Fruit fly (Drosophila melanogaster) whole organism, prepupa: ENCODE results near the gene CG3191.
A peak's percentile ranks its signal among the peaks of the same experiment; 100 is the strongest.

Source experiments
- CG10631 ChIP-seq: fragments of 200-800 bp; sonication (Bioruptor generic); optimal IDR thresholded peaks from 2 replicates; lab custom pipeline; 2016; ENCODE audit warnings: missing biosample characterization, missing genetic modification characterization
- CG10669 ChIP-seq: fragments of 200-800 bp; sonication (Bioruptor generic); optimal IDR thresholded peaks from 3 replicates; lab custom pipeline; 2018; ENCODE audit warnings: missing biosample characterization, mild to moderate bottlenecking, missing genetic modification characterization, moderate library complexity
- CG11762 ChIP-seq: fragments of 200-800 bp; sonication (Bioruptor generic); optimal IDR thresholded peaks from 3 replicates; lab custom pipeline; 2016; ENCODE audit warnings: missing biosample characterization, missing genetic modification characterization; ENCODE audit not compliant: insufficient read depth
- CG11902 ChIP-seq: fragments of 200-800 bp; sonication (Bioruptor generic); optimal IDR thresholded peaks from 3 replicates; lab custom pipeline; 2016; ENCODE audit warnings: missing biosample characterization, missing genetic modification characterization
- CG15336 ChIP-seq: fragments of 200-800 bp; sonication (Bioruptor generic); IDR thresholded peaks from 2 replicates; pipeline ENCODE4 v1.3.6; 2022; ENCODE audit warnings: missing biosample characterization, missing genetic modification characterization
- CG1621 ChIP-seq: fragments of 200-800 bp; sonication (Bioruptor generic); optimal IDR thresholded peaks from 3 replicates; lab custom pipeline; 2018; ENCODE audit warnings: missing biosample characterization, mild to moderate bottlenecking, missing genetic modification characterization
- CG16779 ChIP-seq: fragments of 200-800 bp; sonication (Bioruptor generic); optimal IDR thresholded peaks from 3 replicates; lab custom pipeline; 2017; ENCODE audit warnings: missing biosample characterization, mild to moderate bottlenecking, missing genetic modification characterization
- CG3032 ChIP-seq: fragments of 200-800 bp; optimal IDR thresholded peaks from 2 replicates; lab custom pipeline; 2019; ENCODE audit warnings: missing biosample characterization, mild to moderate bottlenecking, missing genetic modification characterization, moderate library complexity
- CG31627 ChIP-seq: fragments of 200-800 bp; sonication (Bioruptor generic); optimal IDR thresholded peaks from 3 replicates; lab custom pipeline; 2016; ENCODE audit warnings: missing biosample characterization, missing genetic modification characterization
- CG32006 ChIP-seq: fragments of 200-800 bp; sonication (Bioruptor generic); optimal IDR thresholded peaks from 3 replicates; lab custom pipeline; 2017; ENCODE audit warnings: missing biosample characterization, mild to moderate bottlenecking, missing genetic modification characterization
- CG3919 ChIP-seq: fragments of 200-800 bp; sonication (Bioruptor generic); optimal IDR thresholded peaks from 3 replicates; lab custom pipeline; 2016; ENCODE audit warnings: missing biosample characterization, missing genetic modification characterization
- CG4318 ChIP-seq: fragments of 200-800 bp; sonication (Bioruptor generic); optimal IDR thresholded peaks from 3 replicates; lab custom pipeline; 2017; ENCODE audit warnings: missing biosample characterization, mild to moderate bottlenecking, missing genetic modification characterization
- CG6276 ChIP-seq: fragments of 200-800 bp; sonication (Bioruptor generic); optimal IDR thresholded peaks from 2 replicates; lab custom pipeline; 2017; ENCODE audit warnings: missing biosample characterization, mild to moderate bottlenecking, missing genetic modification characterization
- CG6808 ChIP-seq: fragments of 200-800 bp; sonication (Bioruptor generic); optimal IDR thresholded peaks from 3 replicates; lab custom pipeline; 2017; ENCODE audit warnings: missing biosample characterization, missing genetic modification characterization, mild to moderate bottlenecking, moderate library complexity, missing genetic modification reagents
- CG6854 ChIP-seq: fragments of 200-800 bp; sonication (Bioruptor generic); optimal IDR thresholded peaks from 2 replicates; lab custom pipeline; 2017; ENCODE audit warnings: missing biosample characterization, mild to moderate bottlenecking, missing genetic modification characterization
- CG7368 ChIP-seq: fragments of 200-800 bp; sonication (Bioruptor generic); optimal IDR thresholded peaks from 3 replicates; lab custom pipeline; 2016; ENCODE audit warnings: missing biosample characterization, missing genetic modification characterization
- CG8119 ChIP-seq: fragments of 200-800 bp; sonication (Bioruptor generic); IDR thresholded peaks from 3 replicates; pipeline ENCODE4 v1.3.6; 2022; ENCODE audit warnings: missing biosample characterization, missing genetic modification characterization
- CG8632 ChIP-seq: fragments of 200-800 bp; sonication (Bioruptor generic); optimal IDR thresholded peaks from 3 replicates; lab custom pipeline; 2016; ENCODE audit warnings: missing biosample characterization, missing genetic modification characterization
- CG9139 ChIP-seq: fragments of 200-800 bp; sonication (Bioruptor generic); optimal IDR thresholded peaks from 3 replicates; lab custom pipeline; 2017; ENCODE audit warnings: missing biosample characterization, mild to moderate bottlenecking, missing genetic modification characterization
- Eip75B ChIP-seq: fragments of 200-800 bp; sonication (Bioruptor generic); optimal IDR thresholded peaks from 3 replicates; lab custom pipeline; 2016; ENCODE audit warnings: missing biosample characterization, missing genetic modification characterization
- Eip78C ChIP-seq: fragments of 200-800 bp; sonication (Bioruptor generic); peaks from one replicate; lab custom pipeline; 2016; ENCODE audit warnings: missing biosample characterization, missing genetic modification characterization
- Eip93F ChIP-seq: fragments of 200-800 bp; sonication (Bioruptor generic); optimal IDR thresholded peaks from 2 replicates; lab custom pipeline; 2016; ENCODE audit warnings: missing biosample characterization, mild to moderate bottlenecking, missing genetic modification characterization
- Gug ChIP-seq: fragments of 200-800 bp; sonication (Bioruptor generic); IDR thresholded peaks from 2 replicates; pipeline ENCODE4 v1.3.6; 2022; ENCODE audit warnings: missing biosample characterization, missing genetic modification characterization
- Hr38 ChIP-seq: sonication (Bioruptor generic); optimal IDR thresholded peaks from 2 replicates; lab custom pipeline; 2016; ENCODE audit warnings: missing biosample characterization, missing genetic modification characterization
- Hr39 ChIP-seq: fragments of 200-800 bp; sonication (Bioruptor generic); optimal IDR thresholded peaks from 2 replicates; lab custom pipeline; 2016; ENCODE audit warnings: missing biosample characterization, missing genetic modification characterization
- Lpt ChIP-seq: fragments of 200-800 bp; sonication (Bioruptor generic); optimal IDR thresholded peaks from 3 replicates; lab custom pipeline; 2016; ENCODE audit warnings: missing biosample characterization, missing genetic modification characterization
- Met ChIP-seq: fragments of 200-800 bp; sonication (Bioruptor generic); optimal IDR thresholded peaks from 3 replicates; lab custom pipeline; 2016; ENCODE audit warnings: missing biosample characterization, missing genetic modification characterization
- Smox ChIP-seq: fragments of 200-800 bp; sonication (Bioruptor generic); optimal IDR thresholded peaks from 3 replicates; lab custom pipeline; 2016; ENCODE audit warnings: missing biosample characterization, missing genetic modification characterization
- Sox102F ChIP-seq: fragments of 200-800 bp; sonication (Bioruptor generic); optimal IDR thresholded peaks from 2 replicates; lab custom pipeline; 2016; ENCODE audit warnings: missing biosample characterization, mild to moderate bottlenecking, missing genetic modification characterization
- Sox14 ChIP-seq: fragments of 200-800 bp; sonication (Bioruptor generic); optimal IDR thresholded peaks from 3 replicates; lab custom pipeline; 2016; ENCODE audit warnings: missing biosample characterization, missing genetic modification characterization
- Sox15 ChIP-seq: fragments of 200-800 bp; sonication (Bioruptor generic); optimal IDR thresholded peaks from 3 replicates; lab custom pipeline; 2016; ENCODE audit warnings: missing biosample characterization, missing genetic modification characterization
- cyc ChIP-seq: fragments of 200-800 bp; sonication (Bioruptor generic); optimal IDR thresholded peaks from 3 replicates; lab custom pipeline; 2016; ENCODE audit warnings: missing biosample characterization, missing genetic modification characterization
- dac ChIP-seq: fragments of 200-800 bp; sonication (Bioruptor generic); optimal IDR thresholded peaks from 2 replicates; lab custom pipeline; 2017; ENCODE audit warnings: missing biosample characterization, mild to moderate bottlenecking, missing genetic modification characterization
- dsx ChIP-seq: fragments of 200-800 bp; optimal IDR thresholded peaks from 3 replicates; lab custom pipeline; 2019; ENCODE audit warnings: missing biosample characterization, mild to moderate bottlenecking, missing genetic modification characterization, moderate library complexity; ENCODE audit not compliant: poor library complexity, severe bottlenecking
- eg ChIP-seq: fragments of 200-800 bp; sonication (Bioruptor generic); IDR thresholded peaks from 3 replicates; pipeline ENCODE4 v1.3.6; 2022; ENCODE audit warnings: missing biosample characterization, missing genetic modification characterization
- esn ChIP-seq: fragments of 200-800 bp; sonication (Bioruptor generic); optimal IDR thresholded peaks from 2 replicates; lab custom pipeline; 2016; ENCODE audit warnings: missing biosample characterization, mild to moderate bottlenecking, missing genetic modification characterization, moderate library complexity
- lz ChIP-seq: fragments of 200-800 bp; sonication (Bioruptor generic); optimal IDR thresholded peaks from 3 replicates; lab custom pipeline; 2016; ENCODE audit warnings: missing biosample characterization, missing genetic modification characterization
- net ChIP-seq: fragments of 200-800 bp; sonication (Bioruptor generic); optimal IDR thresholded peaks from 3 replicates; lab custom pipeline; 2016; ENCODE audit warnings: missing biosample characterization, missing genetic modification characterization
- pdm3 ChIP-seq: fragments of 200-800 bp; sonication (Bioruptor generic); optimal IDR thresholded peaks from 3 replicates; lab custom pipeline; 2016; ENCODE audit warnings: missing biosample characterization, missing genetic modification characterization
- salr ChIP-seq, 2 experiments: fragments of 200-800 bp; sonication (Bioruptor generic); optimal IDR thresholded peaks; 3 replicates each; lab custom pipeline; 2016 to 2018; ENCODE audit warnings: missing biosample characterization in 2 of 2, missing genetic modification characterization in 2 of 2, mild to moderate bottlenecking in 1 of 2
- ss ChIP-seq, 2 experiments: fragments of 200-800 bp; sonication (Bioruptor generic); optimal IDR thresholded peaks; 2 replicates in 1 of 2; 3 replicates in 1 of 2; lab custom pipeline; 2017 to 2018; ENCODE audit warnings: mild to moderate bottlenecking in 2 of 2, missing biosample characterization in 2 of 2, missing genetic modification characterization in 2 of 2, moderate library complexity in 1 of 2
- svp ChIP-seq: fragments of 200-800 bp; sonication (Bioruptor generic); peaks from one replicate; lab custom pipeline; 2016; ENCODE audit warnings: missing biosample characterization, missing genetic modification characterization
- topi ChIP-seq: fragments of 200-800 bp; sonication (Bioruptor generic); optimal IDR thresholded peaks from 3 replicates; lab custom pipeline; 2016; ENCODE audit warnings: missing biosample characterization, missing genetic modification characterization
- vri ChIP-seq: fragments of 200-800 bp; sonication (Bioruptor generic); optimal IDR thresholded peaks from 3 replicates; lab custom pipeline; 2016; ENCODE audit warnings: missing biosample characterization, mild to moderate bottlenecking, missing genetic modification characterization

Gene CG3191

DNA sequence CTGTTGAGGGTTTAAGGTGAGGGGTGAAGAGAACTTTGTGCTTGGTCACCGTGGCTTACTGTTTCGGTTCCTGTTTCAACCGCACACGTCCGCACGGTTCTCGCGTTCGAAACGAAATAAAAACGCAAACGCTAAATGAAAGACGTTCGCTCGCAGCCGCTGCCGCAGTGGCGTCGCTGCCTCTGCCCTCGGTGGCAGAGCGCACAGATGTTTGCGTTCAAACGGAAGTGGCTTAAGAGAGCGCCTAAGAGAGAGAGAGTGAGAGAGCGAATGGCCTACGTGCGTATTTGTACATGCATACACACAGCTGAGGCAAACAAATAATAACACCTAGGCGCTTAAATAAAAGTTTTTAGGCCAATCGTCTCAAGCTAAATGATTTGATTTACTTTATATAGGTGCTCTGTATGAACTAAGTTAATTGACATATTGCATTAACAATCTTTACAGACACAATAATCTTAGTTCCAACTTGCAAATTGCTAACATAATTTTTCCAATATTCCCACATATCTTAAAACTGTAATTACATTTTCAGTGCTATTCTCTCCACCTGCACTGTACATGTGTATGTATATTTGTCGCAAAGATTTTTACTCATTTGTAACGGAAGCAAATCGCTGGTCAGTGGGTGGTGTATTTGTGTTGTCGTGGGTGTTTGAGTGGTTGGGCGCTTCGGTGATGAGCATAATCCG, 41.6 kb upstream of the CG3191 start, which contains the start of gene CG2865 (continued):
- TF ChIP-seq dsx (GFP tag; lab: Kevin White, UChicago) (peak; percentile 95), Hr39 (peak; percentile 94), vri (GFP tag; lab: Kevin White, UChicago) (peak; percentile 93), CG9139 (GFP tag; lab: Kevin White, UChicago) (peak; percentile 91), CG6854 (GFP tag; lab: Kevin White, UChicago) (peak; percentile 96), CG6276 (GFP tag; lab: Kevin White, UChicago) (peak; percentile 96), Hr38 (GFP tag; lab: Kevin White, UChicago) (peak; percentile 17), ss (GFP tag; optimal IDR thresholded peaks at IDR 0.05; lab: Kevin White, UChicago) (peak; percentile 95 to 97), Smox (GFP tag; lab: Kevin White, UChicago) (peak; percentile 95), CG32006 (GFP tag; lab: Kevin White, UChicago) (peak; percentile 96), CG11762 (GFP tag; lab: Kevin White, UChicago) (peak; percentile 93), CG16779 (tag; lab: Kevin White, UChicago) (peak; percentile 92), CG10631 (peak; percentile 91), Gug (GFP tag; lab: Robert Waterston, UW) (peak; percentile 81), Eip78C (GFP tag; lab: Kevin White, UChicago) (peak; percentile 99), Sox15 (GFP tag; lab: Kevin White, UChicago) (peak; percentile 89), CG7368 (peak; percentile 86), CG3919 (GFP tag; lab: Kevin White, UChicago) (peak; percentile 94), CG1621 (tag; lab: Kevin White, UChicago) (peak; percentile 94), dac (GFP tag; lab: Kevin White, UChicago) (peak; percentile 91), CG8119 (GFP tag; lab: Robert Waterston, UW) (peak; percentile 96), Eip93F (GFP tag; lab: Kevin White, UChicago) (peak; percentile 83), topi (peak; percentile 97), CG11902 (peak; percentile 82), Met (GFP tag; lab: Kevin White, UChicago) (peak; percentile 97), lz (GFP tag; lab: Kevin White, UChicago) (peak; percentile 97), CG10669 (GFP tag; lab: Kevin White, UChicago) (peak; percentile 96)

DNA sequence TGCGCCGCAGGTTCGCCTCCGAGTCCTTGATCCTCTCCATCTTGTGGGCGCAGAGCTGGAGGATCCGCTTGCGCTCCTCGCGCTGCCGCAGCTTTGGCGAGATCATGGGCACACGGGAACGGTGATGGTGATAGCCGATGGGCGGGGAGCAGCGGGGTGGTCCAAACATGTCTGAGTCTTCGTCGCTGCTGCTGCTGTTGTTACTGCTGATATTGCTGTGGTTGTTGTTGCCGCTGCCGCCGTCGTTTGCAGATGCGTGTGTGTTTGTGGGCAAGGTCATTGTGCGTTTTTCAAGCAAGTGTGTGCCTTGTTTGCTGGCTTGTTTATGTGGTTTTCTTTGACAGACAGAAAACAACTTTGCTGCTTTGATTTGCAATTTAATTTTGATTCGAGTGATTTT, 40.6 kb upstream of the CG3191 start:
- no peak for TF ChIP-seq net (GFP tag; lab: Kevin White, UChicago)
- no peak for TF ChIP-seq Lpt (GFP tag; lab: Kevin White, UChicago)
- no peak for TF ChIP-seq CG31627 (GFP tag; lab: Kevin White, UChicago)
- no peak for TF ChIP-seq CG15336 (GFP tag; lab: Robert Waterston, UW)
- TF ChIP-seq Hr39 = no peak
- TF ChIP-seq ss (GFP tag; optimal IDR thresholded peaks at IDR 0.05; lab: Kevin White, UChicago) = no peak
- TF ChIP-seq CG8119 (GFP tag; lab: Robert Waterston, UW) = no peak
- TF ChIP-seq, all 60 proteins: peak for 0

DNA sequence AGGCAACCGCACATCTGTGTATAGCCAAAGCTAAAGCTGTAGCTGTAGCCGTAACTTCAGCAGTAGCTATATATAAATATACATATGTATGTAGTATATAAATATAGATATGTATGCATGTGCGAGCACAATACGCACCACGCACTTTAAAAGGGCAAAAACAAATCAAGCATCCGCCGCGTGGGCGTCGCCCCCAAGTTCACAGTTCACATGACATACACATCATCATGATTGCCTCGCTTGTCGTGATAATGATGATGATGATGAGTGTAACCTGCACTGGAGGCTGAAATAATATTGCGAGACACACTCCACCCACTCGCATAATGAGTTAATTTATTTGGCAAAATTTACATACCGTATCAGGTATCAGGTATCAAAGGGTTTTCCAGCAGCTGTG, 39.2 kb upstream of the CG3191 start:
- TF ChIP-seq CG3032 (tag; lab: Kevin White, UChicago) (no peak), CG4318 (GFP tag; lab: Kevin White, UChicago) (no peak), svp (GFP tag; lab: Kevin White, UChicago) (peak; percentile 73)

DNA sequence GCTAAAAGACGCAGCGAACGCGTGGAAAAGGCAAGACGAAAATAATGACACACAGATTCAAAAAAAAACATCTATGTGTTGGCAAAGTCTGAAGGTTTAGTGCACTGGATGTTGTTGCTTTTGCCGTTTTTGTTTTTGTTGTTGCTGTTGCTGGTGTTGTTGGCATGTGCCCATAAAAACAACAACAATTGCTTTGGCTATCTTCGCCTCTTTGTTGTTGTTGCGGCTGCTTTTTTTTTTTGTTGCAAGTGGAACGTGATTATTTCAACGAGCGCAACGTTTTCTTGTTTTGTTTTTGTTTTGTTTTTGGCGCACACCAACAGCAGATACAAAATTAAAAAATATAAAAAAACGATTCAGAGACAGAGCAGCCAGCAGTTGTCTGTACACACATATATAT, 37.3 kb upstream of the CG3191 start:
- peak; percentile 59 for TF ChIP-seq CG6854 (GFP tag; lab: Kevin White, UChicago)
- no peak for TF ChIP-seq esn
- TF ChIP-seq net (GFP tag; lab: Kevin White, UChicago) = peak; percentile 85
- peak; percentile 39 for TF ChIP-seq CG8632
- no peak for TF ChIP-seq cyc (GFP tag; lab: Kevin White, UChicago)
- TF ChIP-seq CG10631 = peak; percentile 48
- TF ChIP-seq Hr38 (GFP tag; lab: Kevin White, UChicago) = no peak
- peak; percentile 67 for TF ChIP-seq Eip75B (GFP tag; lab: Kevin White, UChicago)
- TF ChIP-seq CG6808 (GFP tag; lab: Kevin White, UChicago) = peak; percentile 93
- TF ChIP-seq eg (GFP tag; lab: Robert Waterston, UW) = peak; percentile 95
- peak; percentile 74 for TF ChIP-seq dac (GFP tag; lab: Kevin White, UChicago)
- no peak for TF ChIP-seq Sox102F
- no peak for TF ChIP-seq CG11902
- peak; percentile 96 for TF ChIP-seq CG9139 (GFP tag; lab: Kevin White, UChicago)
- TF ChIP-seq Met (GFP tag; lab: Kevin White, UChicago) = no peak
- no peak for TF ChIP-seq CG31627 (GFP tag; lab: Kevin White, UChicago)
- TF ChIP-seq salr (GFP tag; optimal IDR thresholded peaks at IDR 0.05; lab: Kevin White, UChicago) = peak; percentile 73 to 85
- TF ChIP-seq pdm3 (GFP tag; lab: Kevin White, UChicago) = peak; percentile 56
- TF ChIP-seq lz (GFP tag; lab: Kevin White, UChicago) = no peak
- TF ChIP-seq Eip78C (GFP tag; lab: Kevin White, UChicago) = peak; percentile 81
- peak; percentile 29 for TF ChIP-seq Sox14 (GFP tag; lab: Kevin White, UChicago)
